Worm (Caenorhabditis elegans) whole organism, young adult: ENCODE measurements around the gene heh-1.

Experiments used
- B0261.1 ChIP-seq: sonication (generic microtip); optimal IDR thresholded peaks from 2 replicates; lab custom pipeline; 2016; ENCODE audit warnings: mild to moderate bottlenecking, missing genetic modification characterization, moderate library complexity, missing compliant biosample characterization
- B0336.3 ChIP-seq: fragments of 200-800 bp; sonication (Bioruptor generic); IDR thresholded peaks from 2 replicates; pipeline ENCODE4 v1.3.6; 2022; ENCODE audit warnings: missing genetic modification characterization, missing compliant biosample characterization
- C17E4.6 ChIP-seq: fragments of 200-800 bp; sonication (Bioruptor generic); IDR thresholded peaks from 2 replicates; pipeline ENCODE4 v1.3.6; 2022; ENCODE audit warnings: missing genetic modification reagents, missing genetic modification characterization, missing compliant biosample characterization
- F37B4.10 ChIP-seq: fragments of 200-800 bp; sonication (Bioruptor generic); IDR thresholded peaks from 2 replicates; pipeline ENCODE4 v1.3.6; 2022; ENCODE audit warnings: missing genetic modification characterization, missing compliant biosample characterization
- F39B2.1 ChIP-seq: fragments of 200-800 bp; sonication (Bioruptor generic); IDR thresholded peaks from 2 replicates; pipeline ENCODE4 v1.3.6; 2022; ENCODE audit warnings: missing genetic modification reagents, missing genetic modification characterization, missing compliant biosample characterization
- F52B5.7 ChIP-seq: sonication (generic microtip); optimal IDR thresholded peaks from 2 replicates; lab custom pipeline; 2016; ENCODE audit warnings: mild to moderate bottlenecking, missing genetic modification characterization, missing compliant biosample characterization
- F55B11.4 ChIP-seq: sonication (generic microtip); optimal IDR thresholded peaks from 2 replicates; lab custom pipeline; 2016; ENCODE audit warnings: missing compliant biosample characterization, missing genetic modification characterization, borderline replicate concordance; ENCODE audit not compliant: insufficient read depth
- aptf-3 ChIP-seq: fragments of 200-800 bp; sonication (Bioruptor generic); IDR thresholded peaks from 2 replicates; pipeline ENCODE4 v1.3.6; 2022; ENCODE audit warnings: missing genetic modification characterization, missing compliant biosample characterization
- athp-1 ChIP-seq: sonication (generic microtip); optimal IDR thresholded peaks from 2 replicates; lab custom pipeline; 2017; ENCODE audit warnings: mild to moderate bottlenecking, missing genetic modification characterization, missing compliant biosample characterization
- attf-5 ChIP-seq: fragments of 200-800 bp; sonication (Bioruptor generic); optimal IDR thresholded peaks from 2 replicates; lab custom pipeline; 2018; ENCODE audit warnings: mild to moderate bottlenecking, missing genetic modification characterization, missing compliant biosample characterization
- bed-1 ChIP-seq: fragments of 200-800 bp; sonication (Bioruptor generic); IDR thresholded peaks from 2 replicates; pipeline ENCODE4 v1.3.6; 2022; ENCODE audit warnings: missing genetic modification reagents, missing genetic modification characterization, missing compliant biosample characterization
- bed-2 ChIP-seq: fragments of 200-800 bp; sonication (Bioruptor generic); IDR thresholded peaks from 2 replicates; pipeline ENCODE4 v1.3.6; 2022; ENCODE audit warnings: missing genetic modification reagents, missing genetic modification characterization, missing compliant biosample characterization
- cebp-2 ChIP-seq: fragments of 200-800 bp; sonication (Bioruptor generic); IDR thresholded peaks from 2 replicates; pipeline ENCODE4 v1.3.6; 2022; ENCODE audit warnings: missing genetic modification characterization, missing compliant biosample characterization
- ceh-100 ChIP-seq: fragments of 200-800 bp; sonication (Bioruptor generic); IDR thresholded peaks from 2 replicates; pipeline ENCODE4 v1.3.6; 2022; ENCODE audit warnings: missing genetic modification reagents, missing genetic modification characterization, missing compliant biosample characterization
- ceh-40 ChIP-seq: fragments of 200-800 bp; sonication (Bioruptor generic); IDR thresholded peaks from 2 replicates; pipeline ENCODE4 v1.3.6; 2022; ENCODE audit warnings: missing genetic modification characterization, missing compliant biosample characterization
- chd-7 ChIP-seq: sonication (generic microtip); optimal IDR thresholded peaks from 2 replicates; lab custom pipeline; 2016; ENCODE audit warnings: mild to moderate bottlenecking, missing genetic modification characterization, moderate library complexity, missing compliant biosample characterization
- die-1 ChIP-seq: sonication (generic microtip); optimal IDR thresholded peaks from 2 replicates; lab custom pipeline; 2016; ENCODE audit warnings: missing genotype, mild to moderate bottlenecking, missing genetic modification characterization, missing compliant biosample characterization
- dpff-1 ChIP-seq: sonication (generic microtip); optimal IDR thresholded peaks from 2 replicates; lab custom pipeline; 2017; ENCODE audit warnings: mild to moderate bottlenecking, missing genetic modification characterization, missing compliant biosample characterization
- egl-44 ChIP-seq: fragments of 200-800 bp; sonication (Bioruptor generic); IDR thresholded peaks from 2 replicates; pipeline ENCODE4 v1.3.6; 2022; ENCODE audit warnings: missing genetic modification reagents, missing genetic modification characterization, missing compliant biosample characterization
- egrh-3 ChIP-seq: fragments of 200-800 bp; sonication (Bioruptor generic); IDR thresholded peaks from 2 replicates; pipeline ENCODE4 v1.3.6; 2022; ENCODE audit warnings: missing genetic modification reagents, missing genetic modification characterization, missing compliant biosample characterization
- gei-17 ChIP-seq: fragments of 200-800 bp; sonication (Bioruptor generic); optimal IDR thresholded peaks from 2 replicates; lab custom pipeline; 2018; ENCODE audit warnings: mild to moderate bottlenecking, missing genetic modification characterization, missing compliant biosample characterization
- him-1 ChIP-seq: sonication (generic microtip); optimal IDR thresholded peaks from 2 replicates; lab custom pipeline; 2016; ENCODE audit warnings: missing genotype, missing genetic modification reagents, missing genetic modification characterization, missing compliant biosample characterization
- hmg-1.2 ChIP-seq: fragments of 200-800 bp; sonication (Bioruptor generic); IDR thresholded peaks from 2 replicates; pipeline ENCODE4 v1.3.6; 2022; ENCODE audit warnings: missing genetic modification reagents, missing genetic modification characterization, missing compliant biosample characterization
- hsf-1 ChIP-seq: fragments of 200-800 bp; sonication (Bioruptor generic); IDR thresholded peaks from 2 replicates; pipeline ENCODE4 v1.3.6; 2022; ENCODE audit warnings: missing genetic modification reagents, missing genetic modification characterization, missing compliant biosample characterization
- lin-35 ChIP-seq, 3 experiments: fragments of 150-350 bp in 2 of 3; sonication (generic microtip) in 1 of 3; optimal IDR thresholded peaks; 2 replicates each; lab custom pipeline; 2014 to 2018; ENCODE audit warnings: missing biosample characterization in 3 of 3, missing genetic modification characterization in 3 of 3, missing genetic modification reagents in 3 of 3
- lin-54 ChIP-seq: fragments of 200-800 bp; sonication (Bioruptor generic); optimal IDR thresholded peaks from 2 replicates; lab custom pipeline; 2018; ENCODE audit warnings: mild to moderate bottlenecking, missing genetic modification characterization, missing compliant biosample characterization
- madf-10 ChIP-seq: sonication (generic microtip); optimal IDR thresholded peaks from 2 replicates; lab custom pipeline; 2016; ENCODE audit warnings: mild to moderate bottlenecking, missing genetic modification characterization, missing compliant biosample characterization
- madf-3 ChIP-seq: fragments of 200-800 bp; sonication (Bioruptor generic); IDR thresholded peaks from 2 replicates; pipeline ENCODE4 v1.3.6; 2022; ENCODE audit warnings: missing genetic modification reagents, missing genetic modification characterization, missing compliant biosample characterization
- madf-6 ChIP-seq: fragments of 200-800 bp; sonication (Bioruptor generic); IDR thresholded peaks from 2 replicates; pipeline ENCODE4 v1.3.6; 2022; ENCODE audit warnings: missing genetic modification reagents, missing genetic modification characterization, missing compliant biosample characterization
- nhr-120 ChIP-seq: fragments of 200-800 bp; sonication (Bioruptor generic); IDR thresholded peaks from 2 replicates; pipeline ENCODE4 v1.3.6; 2022; ENCODE audit warnings: missing genetic modification characterization, missing compliant biosample characterization
- nhr-179 ChIP-seq: sonication (generic microtip); optimal IDR thresholded peaks from 2 replicates; lab custom pipeline; 2016; ENCODE audit warnings: mild to moderate bottlenecking, missing genetic modification characterization, missing compliant biosample characterization
- pbrm-1 ChIP-seq: fragments of 200-800 bp; sonication (Bioruptor generic); IDR thresholded peaks from 2 replicates; pipeline ENCODE4 v1.3.6; 2022; ENCODE audit warnings: missing genetic modification reagents, missing genetic modification characterization, missing compliant biosample characterization
- rec-8 ChIP-seq, 2 experiments: sonication (generic microtip); optimal IDR thresholded peaks; 2 replicates each; lab custom pipeline; 2016; ENCODE audit warnings: mild to moderate bottlenecking in 2 of 2, missing genetic modification characterization in 2 of 2, missing genetic modification reagents in 2 of 2, missing genotype in 2 of 2, missing biosample characterization in 1 of 2, missing compliant biosample characterization in 1 of 2, moderate library complexity in 1 of 2
- rpc-1 ChIP-seq, 2 experiments: fragments of 150-350 bp in 1 of 2; sonication (generic microtip) in 1 of 2; optimal IDR thresholded peaks; 2 replicates each; lab custom pipeline; 2014 to 2018; ENCODE audit warnings: missing biosample characterization in 1 of 2, missing genetic modification characterization in 1 of 2, missing genetic modification reagents in 1 of 2, missing genotype in 1 of 2
- snpc-3.4 ChIP-seq: sonication (generic microtip); optimal IDR thresholded peaks from 2 replicates; lab custom pipeline; 2017; ENCODE audit warnings: missing genetic modification characterization, mild to moderate bottlenecking, missing compliant biosample characterization, antibody characterized with exemption, moderate library complexity, missing genotype, missing genetic modification reagents
- tbp1 ChIP-seq: fragments of 200-800 bp; sonication (Bioruptor generic); optimal IDR thresholded peaks from 2 replicates; lab custom pipeline; 2018; ENCODE audit warnings: mild to moderate bottlenecking, missing genetic modification characterization, missing compliant biosample characterization
- tlf-1 ChIP-seq: fragments of 200-800 bp; sonication (Bioruptor generic); optimal IDR thresholded peaks from 2 replicates; lab custom pipeline; 2018; ENCODE audit warnings: mild to moderate bottlenecking, missing genetic modification characterization, missing compliant biosample characterization
- unc-130 ChIP-seq: sonication (generic microtip); optimal IDR thresholded peaks from 2 replicates; lab custom pipeline; 2016; ENCODE audit warnings: missing genetic modification reagents, missing genetic modification characterization, missing compliant biosample characterization
- zfh-2 ChIP-seq: fragments of 200-800 bp; sonication (Bioruptor generic); conservative IDR thresholded peaks from 2 replicates; pipeline ENCODE4 v1.3.6; 2022; ENCODE audit warnings: missing genetic modification reagents, missing genetic modification characterization, missing compliant biosample characterization
- ztf-18 ChIP-seq: sonication (generic microtip); optimal IDR thresholded peaks from 2 replicates; lab custom pipeline; 2016; ENCODE audit warnings: missing genotype, mild to moderate bottlenecking, missing genetic modification characterization, missing compliant biosample characterization
- ztf-25 ChIP-seq: fragments of 200-800 bp; sonication (Bioruptor generic); IDR thresholded peaks from 2 replicates; pipeline ENCODE4 v1.3.6; 2022; ENCODE audit warnings: missing genetic modification reagents, missing genetic modification characterization, missing compliant biosample characterization
- ztf-28 ChIP-seq: fragments of 200-800 bp; sonication (Bioruptor generic); IDR thresholded peaks from 2 replicates; pipeline ENCODE4 v1.3.6; 2022; ENCODE audit warnings: missing genetic modification reagents, missing genetic modification characterization, missing compliant biosample characterization

Gene heh-1

ce11 chrIII:3185980-3186379 lies 13.3 kb downstream of the heh-1 start, which contains the start of gene mks-1 (continued):
- TF ChIP-seq him-1 (tag; lab: Kevin White, UChicago) (peak; percentile 15), ztf-18 (tag; lab: Kevin White, UChicago) (no peak)
- TF ChIP-seq, all 124 proteins: peak for 2

DNA sequence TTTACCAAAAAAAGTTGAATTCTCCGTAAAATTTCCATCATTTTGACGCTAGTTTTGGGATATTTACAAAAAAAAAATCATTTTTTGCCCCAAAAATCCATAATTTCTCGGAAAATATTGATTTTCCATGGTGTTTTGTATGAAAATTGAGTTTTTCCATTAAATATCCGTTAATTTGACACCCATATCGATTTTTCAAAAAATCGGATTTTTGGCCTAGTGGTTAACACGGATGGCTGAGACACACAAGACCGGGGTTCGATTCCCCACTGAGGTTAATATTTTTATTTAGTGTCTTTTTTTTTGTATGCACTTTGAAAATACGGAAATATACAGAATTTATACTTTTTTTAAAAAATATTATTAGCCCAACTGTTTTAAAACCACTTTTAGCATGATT lies 14.1 kb downstream of the heh-1 start:
- TF ChIP-seq hmg-1.2 (GFP tag; lab: Robert Waterston, UW) = 0 out of 2 replicates have a peak, but pooled peaks have one; percentile 20
- no peak for TF ChIP-seq ztf-25 (GFP tag; lab: Robert Waterston, UW)
- TF ChIP-seq B0261.1 (tag; lab: Kevin White, UChicago) = peak; percentile 50
- peak; percentile 76 for TF ChIP-seq tbp1 (GFP tag; lab: Kevin White, UChicago)
- no peak for TF ChIP-seq rpc-1 (optimal IDR thresholded peaks at IDR 0.05; lab: Kevin White, UChicago)
- TF ChIP-seq rpc-1 (tag; optimal IDR thresholded peaks at IDR 0.05; lab: Kevin White, UChicago) = peak; percentile 64
- TF ChIP-seq lin-35 (GFP tag; optimal IDR thresholded peaks at IDR 0.05; lab: Kevin White, UChicago) = no peak
- TF ChIP-seq F39B2.1 (GFP tag; lab: Robert Waterston, UW) = no peak
- TF ChIP-seq bed-1 = no peak

DNA sequence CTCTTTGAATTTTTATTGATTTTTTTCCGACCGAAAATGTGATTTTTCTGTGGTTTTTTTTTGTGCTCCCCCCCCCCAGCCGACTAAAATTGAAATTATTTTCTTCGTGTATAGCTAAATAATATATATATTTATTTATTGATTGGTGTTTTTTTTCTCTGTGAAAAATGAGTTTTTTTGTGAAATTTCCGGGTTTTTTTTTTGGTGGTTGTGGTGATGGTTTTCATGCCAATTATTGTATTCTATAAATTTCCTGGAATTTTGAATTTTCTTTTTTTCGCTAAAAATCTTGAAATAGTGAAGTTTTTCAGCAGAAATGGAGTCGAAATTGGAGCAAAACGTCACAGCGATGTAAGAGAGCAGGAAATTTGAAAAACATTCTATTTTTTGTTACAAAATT lies 15.9 kb downstream of the heh-1 start, which contains the start of gene lmtr-5:
TSS of gene lmtr-5 (plus strand) at position 301 of the 400 bp plus-strand sequence.
- TF ChIP-seq ceh-100 (GFP tag; lab: Robert Waterston, UW) (no peak), ztf-28 (no peak), gei-17 (GFP tag; lab: Kevin White, UChicago) (no peak), cebp-2 (GFP tag; lab: Robert Waterston, UW) (no peak), ceh-40 (GFP tag; lab: Robert Waterston, UW) (no peak), attf-5 (GFP tag; lab: Kevin White, UChicago) (no peak), nhr-179 (tag; lab: Kevin White, UChicago) (no peak), bed-2 (no peak), pbrm-1 (GFP tag; lab: Robert Waterston, UW) (no peak), madf-3 (GFP tag; lab: Robert Waterston, UW) (no peak), B0336.3 (GFP tag; lab: Robert Waterston, UW) (no peak), madf-6 (GFP tag; lab: Robert Waterston, UW) (no peak), F37B4.10 (GFP tag; lab: Robert Waterston, UW) (no peak), tlf-1 (GFP tag; lab: Kevin White, UChicago) (no peak)

ce11 chrIII:3179855-3180254 lies 19.5 kb downstream of the heh-1 start:
- TF ChIP-seq F55B11.4 (tag; lab: Kevin White, UChicago) (no peak), ztf-28 (no peak), hsf-1 (GFP tag; lab: Robert Waterston, UW) (no peak), nhr-120 (GFP tag; lab: Robert Waterston, UW) (no peak), hmg-1.2 (GFP tag; lab: Robert Waterston, UW) (no peak), zfh-2 (peak; percentile 66), F37B4.10 (GFP tag; lab: Robert Waterston, UW) (no peak), egl-44 (GFP tag; lab: Robert Waterston, UW) (no peak)
- TF ChIP-seq, all 124 proteins: peak for 1

- TF ChIP-seq egrh-3 (GFP tag; lab: Robert Waterston, UW) (peak; percentile 69; the same call in 1 of the 2 replicates), lin-54 (GFP tag; lab: Kevin White, UChicago) (no peak), zfh-2 (peak; percentile 69), snpc-3.4 (tag; lab: Kevin White, UChicago) (no peak), madf-10 (tag; lab: Kevin White, UChicago) (no peak), die-1 (tag; lab: Kevin White, UChicago) (no peak), rec-8 (tag; optimal IDR thresholded peaks at IDR 0.05; lab: Kevin White, UChicago) (no peak), C17E4.6 (GFP tag; lab: Robert Waterston, UW) (no peak), aptf-3 (GFP tag; lab: Robert Waterston, UW) (no peak), dpff-1 (tag; lab: Kevin White, UChicago) (no peak), athp-1 (no peak), rpc-1 (optimal IDR thresholded peaks at IDR 0.05; lab: Kevin White, UChicago) (no peak), rpc-1 (tag; optimal IDR thresholded peaks at IDR 0.05; lab: Kevin White, UChicago) (no peak), F52B5.7 (tag; lab: Kevin White, UChicago) (no peak), lin-35 (GFP tag; optimal IDR thresholded peaks at IDR 0.05; lab: Kevin White, UChicago) (no peak), unc-130 (GFP tag; lab: Kevin White, UChicago) (no peak), chd-7 (no peak), F37B4.10 (GFP tag; lab: Robert Waterston, UW) (no peak)
These were observed 22.5 kb downstream of the heh-1 start for ce11 chrIII:3176775-3177174.
